Worm (Caenorhabditis elegans): ENCODE measurements around the gene wdr-37.

Gene wdr-37

ce11 chrIII:5554884-5555500, 44.9 kb downstream of the wdr-37 start, which contains the start of the genes nmad-1 and hach-1:
nmad-1 (minus strand) TSS chrIII:5554934.
hach-1 (plus strand) TSS chrIII:5555450.
- TF ChIP-seq snu-23 (GFP tag; optimal IDR thresholded peaks at IDR 0.05) (peak; percentile 89), ztf-11 (tag; optimal IDR thresholded peaks at IDR 0.05) (peak in 1 of 2 experiments; percentile 76), ceh-90 (tag; optimal IDR thresholded peaks at IDR 0.05) (no peak), lin-14 (GFP tag; optimal IDR thresholded peaks at IDR 0.05) (peak; percentile 81), nhr-71 (tag; optimal IDR thresholded peaks at IDR 0.05) (peak; percentile 87), C16A3.4 (tag; optimal IDR thresholded peaks at IDR 0.05) (peak; percentile 77), snpc-4 (tag; optimal IDR thresholded peaks at IDR 0.05) (peak; percentile 75), zip-4 (GFP tag; optimal IDR thresholded peaks at IDR 0.05) (peak; percentile 58), mef-2 (tag; optimal IDR thresholded peaks at IDR 0.05) (no peak), nhr-11 (tag; optimal IDR thresholded peaks at IDR 0.05) (no peak), tlp-1 (tag; optimal IDR thresholded peaks at IDR 0.05) (no peak), lsy-2 (tag; optimal IDR thresholded peaks at IDR 0.05) (peak; percentile 69 to 73), hlh-17 (GFP tag; optimal IDR thresholded peaks at IDR 0.05; ENCODE audit: borderline replicate concordance) (no peak), blmp-1 (tag; optimal IDR thresholded peaks at IDR 0.05) (peak; percentile 43), fkh-4 (tag; optimal IDR thresholded peaks at IDR 0.05; ENCODE audit: borderline replicate concordance) (peak; percentile 17), pax-3 (tag; optimal IDR thresholded peaks at IDR 0.05) (no peak), isw-1 (GFP tag; IDR thresholded peaks at IDR 0.05) (peak; percentile 53; the same call in 1 of the 2 replicates), nhr-76 (tag; optimal IDR thresholded peaks at IDR 0.05) (no peak), dsc-1 (tag; optimal IDR thresholded peaks at IDR 0.05) (peak; percentile 90), aly-2 (tag; optimal IDR thresholded peaks at IDR 0.05) (no peak), pqm-1 (tag; optimal IDR thresholded peaks at IDR 0.05) (no peak), nhr-12 (tag; optimal IDR thresholded peaks at IDR 0.05) (no peak), hlh-4 (tag; optimal IDR thresholded peaks at IDR 0.05) (no peak), sup-37 (GFP tag; optimal IDR thresholded peaks at IDR 0.05) (no peak), dpl-1 (GFP tag; optimal IDR thresholded peaks at IDR 0.05) (peak; percentile 50 to 67 (median 58)), elt-2 (tag; optimal IDR thresholded peaks at IDR 0.05) (peak; percentile 64), lin-13 (GFP tag; optimal IDR thresholded peaks at IDR 0.05) (peak; percentile 38), ceh-8 (GFP tag; optimal IDR thresholded peaks at IDR 0.05) (peak; percentile 74), sox-4 (tag; optimal IDR thresholded peaks at IDR 0.05) (peak; percentile 59), nhr-84 (tag; optimal IDR thresholded peaks at IDR 0.05) (no peak), efl-1 (optimal IDR thresholded peaks at IDR 0.05) (peak; percentile 56 to 74), efl-1 (GFP tag; optimal IDR thresholded peaks at IDR 0.05 in 1 of 2) (peak; percentile 46 to 97), elt-3 (tag; optimal IDR thresholded peaks at IDR 0.05) (peak in 1 of 6 experiments; percentile 61), nhr-47 (tag; optimal IDR thresholded peaks at IDR 0.05) (peak; percentile 80), C04F5.9 (tag; optimal IDR thresholded peaks at IDR 0.05) (peak; percentile 27), nhr-19 (GFP tag; conservative IDR thresholded peaks at IDR 0.05) (peak; percentile 85), ceh-82 (tag; optimal IDR thresholded peaks at IDR 0.05) (peak; percentile 42 to 81 (median 63)), unc-130 (tag; optimal IDR thresholded peaks at IDR 0.05) (peak; percentile 72), rnt-1 (tag; optimal IDR thresholded peaks at IDR 0.05) (peak; percentile 83), alr-1 (tag; optimal IDR thresholded peaks at IDR 0.05; ENCODE audit: borderline replicate concordance) (no peak), fkh-10 (GFP tag; optimal IDR thresholded peaks at IDR 0.05) (no peak), skn-1 (tag; optimal IDR thresholded peaks at IDR 0.05) (peak; percentile 52), ceh-63 (GFP tag; optimal IDR thresholded peaks at IDR 0.05) (no peak), efl-3 (GFP tag; optimal IDR thresholded peaks at IDR 0.05) (no peak), ceh-88 (GFP tag; IDR thresholded peaks at IDR 0.05) (no peak; the same call in 1 of the 2 replicates), vab-15 (tag; optimal IDR thresholded peaks at IDR 0.05) (peak; percentile 7), sptf-1 (tag; optimal IDR thresholded peaks at IDR 0.05) (no peak), ama-1 (optimal IDR thresholded peaks at IDR 0.05) (no peak), lir-3 (tag; optimal IDR thresholded peaks at IDR 0.05; ENCODE audit: poor library complexity) (peak; percentile 67), C34B4.2 (tag; optimal IDR thresholded peaks at IDR 0.05) (no peak), nhr-85 (tag) (peak; percentile 89), mdl-1 (tag; optimal IDR thresholded peaks at IDR 0.05) (peak in 1 of 2 experiments; percentile 43)

Data from whole organism, L1 larva.